Worm (Caenorhabditis elegans) whole organism, late embryonic: ENCODE data around the gene har-1.

Experiments
- pag-3 ChIP-seq: sonication (generic microtip); optimal IDR thresholded peaks from 2 replicates; lab custom pipeline; 2016; ENCODE audit warnings: missing compliant biosample characterization, missing genetic modification characterization, borderline replicate concordance
- unc-86 ChIP-seq: sonication (generic microtip); optimal IDR thresholded peaks from 2 replicates; lab custom pipeline; 2016; ENCODE audit warnings: missing genetic modification characterization, missing compliant biosample characterization

DNA sequence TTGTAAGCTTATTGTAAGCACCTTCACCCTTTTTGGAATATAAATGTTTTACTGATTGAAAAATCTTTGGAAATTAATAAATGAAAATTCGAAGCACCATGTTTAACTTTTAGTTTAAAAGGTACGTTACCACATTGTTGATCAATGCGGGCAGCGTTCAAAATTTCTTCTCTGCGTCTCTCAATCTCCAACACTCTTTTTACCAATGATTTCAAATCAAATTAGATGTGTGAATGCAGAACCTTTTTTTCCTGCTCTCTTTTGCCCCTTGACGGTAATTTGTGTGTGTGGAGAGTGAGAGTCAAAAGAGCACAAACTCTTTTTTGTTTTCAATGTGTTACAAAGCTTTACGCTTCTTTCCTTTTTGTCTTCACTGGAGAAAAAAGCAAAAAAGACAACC is 28.0 kb upstream of the har-1 start:
- no peak for TF ChIP-seq unc-86 (tag; lab: Kevin White, UChicago)
- no peak for TF ChIP-seq pag-3 (tag; lab: Kevin White, UChicago)
